Fruit fly (Drosophila melanogaster): ENCODE results near the gene RhoGAPp190.

- no peak for TF ChIP-seq CG33017 (tag; optimal IDR thresholded peaks at IDR 0.05)
- TF ChIP-seq kay (GFP tag; ENCODE audit: borderline replicate concordance): no peak
- TF ChIP-seq CG14711 (tag; optimal IDR thresholded peaks at IDR 0.05): no peak
- TF ChIP-seq Mnt (GFP tag; optimal IDR thresholded peaks at IDR 0.05): no peak
- no peak for TF ChIP-seq CG5204 (GFP tag; optimal IDR thresholded peaks at IDR 0.05)
- TF ChIP-seq CG7045 (GFP tag; optimal IDR thresholded peaks at IDR 0.05): no peak
These were observed 31.1 kb upstream of the RhoGAPp190 start for dm6 chrX:17683506-17683858.
